Fruit fly (Drosophila melanogaster) whole organism, embryonic: Measurements from ENCODE around the gene CG4658.

ENCODE experiments used
- Asciz ChIP-seq: fragments of 200-800 bp; sonication (Bioruptor generic); optimal IDR thresholded peaks from 2 replicates; lab custom pipeline; 2017; ENCODE audit warnings: missing biosample characterization, mild to moderate bottlenecking, missing genetic modification characterization, missing genetic modification reagents
- B-H2 ChIP-seq: fragments of 200-800 bp; sonication (Bioruptor generic); optimal IDR thresholded peaks from 2 replicates; lab custom pipeline; 2018; ENCODE audit warnings: missing biosample characterization, mild to moderate bottlenecking, missing genetic modification characterization
- CG11723 ChIP-seq: fragments of 200-800 bp; sonication (Bioruptor generic); optimal IDR thresholded peaks from 2 replicates; lab custom pipeline; 2017; ENCODE audit warnings: missing biosample characterization, mild to moderate bottlenecking, missing genetic modification characterization
- CG12659 ChIP-seq: fragments of 200-800 bp; sonication (Bioruptor generic); optimal IDR thresholded peaks from 3 replicates; lab custom pipeline; 2017; ENCODE audit warnings: mild to moderate bottlenecking, missing biosample characterization, missing genetic modification reagents, missing genetic modification characterization
- CG12769 ChIP-seq: fragments of 200-800 bp; sonication (Bioruptor generic); optimal IDR thresholded peaks from 2 replicates; lab custom pipeline; 2019; ENCODE audit warnings: missing biosample characterization, mild to moderate bottlenecking, missing genetic modification characterization, moderate library complexity
- CG13424 ChIP-seq: fragments of 200-800 bp; sonication (Bioruptor generic); optimal IDR thresholded peaks from 2 replicates; lab custom pipeline; 2019; ENCODE audit warnings: missing biosample characterization, mild to moderate bottlenecking, missing genetic modification characterization, moderate library complexity
- CG15073 ChIP-seq: fragments of 200-800 bp; sonication (Bioruptor generic); optimal IDR thresholded peaks from 2 replicates; lab custom pipeline; 2016; ENCODE audit warnings: missing biosample characterization, missing genetic modification characterization
- CG15514 ChIP-seq: fragments of 200-800 bp; sonication (Bioruptor generic); optimal IDR thresholded peaks from 3 replicates; lab custom pipeline; 2017; ENCODE audit warnings: missing biosample characterization, missing genetic modification characterization, mild to moderate bottlenecking, moderate library complexity, missing genetic modification reagents
- CG15601 ChIP-seq: fragments of 200-800 bp; sonication (Bioruptor generic); optimal IDR thresholded peaks from 3 replicates; lab custom pipeline; 2019; ENCODE audit warnings: missing biosample characterization, mild to moderate bottlenecking, missing genetic modification characterization, moderate library complexity
- CG1603 ChIP-seq: fragments of 200-800 bp; sonication (Bioruptor generic); optimal IDR thresholded peaks from 2 replicates; lab custom pipeline; 2019; ENCODE audit warnings: missing biosample characterization, mild to moderate bottlenecking, missing genetic modification characterization, moderate library complexity
- CG16863 ChIP-seq: fragments of 200-800 bp; sonication (Bioruptor generic); optimal IDR thresholded peaks from 3 replicates; lab custom pipeline; 2016; ENCODE audit warnings: missing biosample characterization, missing genetic modification characterization
- CG17186 ChIP-seq: fragments of 200-800 bp; sonication (Bioruptor generic); optimal IDR thresholded peaks from 3 replicates; lab custom pipeline; 2017; ENCODE audit warnings: missing biosample characterization, missing genetic modification reagents, missing genetic modification characterization
- CG17612 ChIP-seq: fragments of 200-800 bp; sonication (Bioruptor generic); IDR thresholded peaks from 2 replicates; pipeline ENCODE4 v1.3.6; 2022; ENCODE audit warnings: missing biosample characterization, missing genetic modification characterization
- CG18011 ChIP-seq: fragments of 200-800 bp; sonication (Bioruptor generic); optimal IDR thresholded peaks from 2 replicates; lab custom pipeline; 2017; ENCODE audit warnings: missing biosample characterization, missing genetic modification characterization, mild to moderate bottlenecking, moderate library complexity, missing genotype
- CG2202 ChIP-seq: fragments of 200-800 bp; sonication (Bioruptor generic); optimal IDR thresholded peaks from 2 replicates; lab custom pipeline; 2018; ENCODE audit warnings: missing biosample characterization, mild to moderate bottlenecking, missing genetic modification characterization
- CG31388 ChIP-seq: fragments of 200-800 bp; sonication (Bioruptor generic); optimal IDR thresholded peaks from 2 replicates; lab custom pipeline; 2016; ENCODE audit warnings: missing biosample characterization, missing genetic modification characterization
- CG4328 ChIP-seq: fragments of 200-800 bp; sonication (Bioruptor generic); optimal IDR thresholded peaks from 3 replicates; lab custom pipeline; 2017; ENCODE audit warnings: missing biosample characterization, missing genetic modification reagents, missing genetic modification characterization
- CG4820 ChIP-seq: fragments of 200-800 bp; sonication (Bioruptor generic); optimal IDR thresholded peaks from 3 replicates; lab custom pipeline; 2016; ENCODE audit warnings: missing biosample characterization, missing genetic modification characterization
- CG6765 ChIP-seq: fragments of 200-800 bp; sonication (Bioruptor generic); optimal IDR thresholded peaks from 3 replicates; lab custom pipeline; 2017; ENCODE audit warnings: missing biosample characterization, mild to moderate bottlenecking, missing genetic modification characterization
- CG8944 ChIP-seq: fragments of 200-800 bp; sonication (Bioruptor generic); optimal IDR thresholded peaks from 3 replicates; lab custom pipeline; 2016; ENCODE audit warnings: missing biosample characterization, missing genetic modification characterization
- CG9876 ChIP-seq: fragments of 200-800 bp; sonication (Bioruptor generic); optimal IDR thresholded peaks from 2 replicates; lab custom pipeline; 2016; ENCODE audit warnings: missing biosample characterization, missing genetic modification characterization
- D19B ChIP-seq: fragments of 200-800 bp; sonication (Bioruptor generic); optimal IDR thresholded peaks from 2 replicates; lab custom pipeline; 2017; ENCODE audit warnings: missing biosample characterization, mild to moderate bottlenecking, missing genetic modification characterization
- Dip3 ChIP-seq: fragments of 200-800 bp; sonication (Bioruptor generic); optimal IDR thresholded peaks from 3 replicates; lab custom pipeline; 2016; ENCODE audit warnings: missing biosample characterization, missing genetic modification characterization
- Ets65A ChIP-seq: fragments of 200-800 bp; sonication (Bioruptor generic); peaks from one replicate; lab custom pipeline; 2016; ENCODE audit warnings: missing biosample characterization, missing genetic modification characterization
- Fer3 ChIP-seq: fragments of 200-800 bp; sonication (Bioruptor generic); optimal IDR thresholded peaks from 2 replicates; lab custom pipeline; 2018; ENCODE audit warnings: missing biosample characterization, mild to moderate bottlenecking, missing genetic modification characterization, moderate library complexity
- Hr78 ChIP-seq, 2 experiments: fragments of 200-800 bp in 1 of 2; fragments of >200 bp in 1 of 2; sonication (Bioruptor generic) in 1 of 2; optimal IDR thresholded peaks; 2 replicates each; lab custom pipeline; 2017 to 2019; ENCODE audit warnings: missing biosample characterization in 2 of 2, missing genetic modification characterization in 2 of 2, mild to moderate bottlenecking in 1 of 2, moderate library complexity in 1 of 2
- MBD-R2 ChIP-seq: fragments of 200-800 bp; sonication (Bioruptor generic); IDR thresholded peaks from 2 replicates; pipeline ENCODE4 v1.3.6; 2022; ENCODE audit warnings: missing biosample characterization, missing genetic modification characterization
- Oli ChIP-seq: fragments of 200-800 bp; sonication (Bioruptor generic); optimal IDR thresholded peaks from 2 replicates; lab custom pipeline; 2018; ENCODE audit warnings: missing biosample characterization, mild to moderate bottlenecking, missing genetic modification characterization, moderate library complexity
- Rx ChIP-seq: fragments of 200-800 bp; sonication (Bioruptor generic); IDR thresholded peaks from 2 replicates; pipeline ENCODE4 v1.3.6; 2022; ENCODE audit warnings: missing biosample characterization, missing genetic modification characterization
- Stat92E ChIP-seq, 3 experiments: fragments of >200 bp in 2 of 3; fragments of 200-800 bp in 1 of 3; sonication (Bioruptor generic) in 1 of 3; optimal IDR thresholded peaks; 2 replicates each; lab custom pipeline; 2017 to 2019; ENCODE audit warnings: missing biosample characterization in 3 of 3, missing genetic modification characterization in 3 of 3, mild to moderate bottlenecking in 1 of 3, moderate library complexity in 1 of 3
- bab2 ChIP-seq: fragments of 200-800 bp; sonication (Bioruptor generic); optimal IDR thresholded peaks from 2 replicates; lab custom pipeline; 2016; ENCODE audit warnings: missing biosample characterization, missing genetic modification characterization
- dmrt99B ChIP-seq: fragments of 200-800 bp; sonication (Bioruptor generic); optimal IDR thresholded peaks from 2 replicates; lab custom pipeline; 2018; ENCODE audit warnings: missing biosample characterization, mild to moderate bottlenecking, missing genetic modification characterization, moderate library complexity
- h ChIP-seq: fragments of >200 bp; optimal IDR thresholded peaks from 2 replicates; lab custom pipeline; 2017
- hkb ChIP-seq, 2 experiments: fragments of 200-800 bp in 1 of 2; fragments of >200 bp in 1 of 2; sonication (Bioruptor generic) in 1 of 2; IDR thresholded peaks in 1 of 2; optimal IDR thresholded peaks in 1 of 2; 2 replicates each; pipeline versions ENCODE4 v1.3.6 to Lab custom; 2017 to 2022; ENCODE audit warnings: missing biosample characterization in 1 of 2, missing genetic modification characterization in 1 of 2
- hth ChIP-seq: fragments of >200 bp; optimal IDR thresholded peaks from 2 replicates; lab custom pipeline; 2017; ENCODE audit warnings: inconsistent platforms
- kay ChIP-seq: fragments of 200-800 bp; sonication (Bioruptor generic); optimal IDR thresholded peaks from 2 replicates; lab custom pipeline; 2016; ENCODE audit warnings: missing biosample characterization, missing genetic modification characterization
- klu ChIP-seq: fragments of 200-800 bp; sonication (Bioruptor generic); IDR thresholded peaks from 2 replicates; pipeline ENCODE4 v1.3.6; 2022; ENCODE audit warnings: missing biosample characterization, missing genetic modification characterization
- lmd ChIP-seq: fragments of 200-800 bp; sonication (Bioruptor generic); IDR thresholded peaks from 2 replicates; pipeline ENCODE4 v1.3.6; 2022; ENCODE audit warnings: missing biosample characterization, missing genetic modification characterization
- lov ChIP-seq, 2 experiments: fragments of 200-800 bp in 1 of 2; fragments of >200 bp in 1 of 2; sonication (Bioruptor generic) in 1 of 2; IDR thresholded peaks in 1 of 2; optimal IDR thresholded peaks in 1 of 2; 2 replicates in 1 of 2; 3 replicates in 1 of 2; pipeline versions ENCODE4 v1.3.6 to Lab custom; 2017 to 2022; ENCODE audit warnings: missing biosample characterization in 1 of 2, missing genetic modification characterization in 1 of 2
- mam ChIP-seq: fragments of 200-800 bp; sonication (Bioruptor generic); optimal IDR thresholded peaks from 3 replicates; lab custom pipeline; 2016; ENCODE audit warnings: missing biosample characterization, missing genetic modification characterization
- nom ChIP-seq: fragments of 200-800 bp; sonication (Bioruptor generic); optimal IDR thresholded peaks from 2 replicates; lab custom pipeline; 2017; ENCODE audit warnings: missing biosample characterization, missing genetic modification characterization, mild to moderate bottlenecking, moderate library complexity, missing genetic modification reagents
- org-1 ChIP-seq: fragments of 200-800 bp; sonication (Bioruptor generic); optimal IDR thresholded peaks from 2 replicates; lab custom pipeline; 2017; ENCODE audit warnings: missing biosample characterization, missing genetic modification characterization
- pan ChIP-seq, 4 experiments: fragments of >200 bp in 3 of 4; fragments of 200-800 bp in 1 of 4; sonication (Bioruptor generic) in 1 of 4; optimal IDR thresholded peaks in 3 of 4; IDR thresholded peaks in 1 of 4; 2 replicates each; pipeline versions ENCODE4 v1.3.6 to Lab custom; 2017 to 2022; ENCODE audit warnings: missing biosample characterization in 2 of 4, missing genetic modification characterization in 2 of 4, mixed read lengths in 1 of 4
- peb ChIP-seq: fragments of 200-800 bp; sonication (Bioruptor generic); IDR thresholded peaks from 2 replicates; pipeline ENCODE4 v1.3.6; 2022; ENCODE audit warnings: missing biosample characterization, missing genetic modification characterization
- psq ChIP-seq: fragments of 200-800 bp; sonication (Bioruptor generic); optimal IDR thresholded peaks from 2 replicates; lab custom pipeline; 2017; ENCODE audit warnings: missing biosample characterization, missing genetic modification characterization
- pzg ChIP-seq: fragments of 200-800 bp; sonication (Bioruptor generic); optimal IDR thresholded peaks from 3 replicates; lab custom pipeline; 2018; ENCODE audit warnings: missing biosample characterization, mild to moderate bottlenecking, missing genetic modification characterization, moderate library complexity
- ranshi ChIP-seq: fragments of 200-800 bp; sonication (Bioruptor generic); IDR thresholded peaks from 2 replicates; pipeline ENCODE4 v1.3.6; 2022; ENCODE audit warnings: missing biosample characterization, missing genetic modification characterization
- sens ChIP-seq: fragments of 200-800 bp; sonication (Bioruptor generic); peaks from one replicate; lab custom pipeline; 2016; ENCODE audit warnings: missing biosample characterization, missing genetic modification characterization
- tio ChIP-seq: fragments of 200-800 bp; sonication (Bioruptor generic); optimal IDR thresholded peaks from 2 replicates; lab custom pipeline; 2017; ENCODE audit warnings: missing biosample characterization, missing genetic modification characterization, inconsistent platforms
- usp ChIP-seq: fragments of >200 bp; optimal IDR thresholded peaks from 2 replicates; lab custom pipeline; 2017; ENCODE audit warnings: missing biosample characterization, missing genetic modification characterization

The CG4658 gene

DNA sequence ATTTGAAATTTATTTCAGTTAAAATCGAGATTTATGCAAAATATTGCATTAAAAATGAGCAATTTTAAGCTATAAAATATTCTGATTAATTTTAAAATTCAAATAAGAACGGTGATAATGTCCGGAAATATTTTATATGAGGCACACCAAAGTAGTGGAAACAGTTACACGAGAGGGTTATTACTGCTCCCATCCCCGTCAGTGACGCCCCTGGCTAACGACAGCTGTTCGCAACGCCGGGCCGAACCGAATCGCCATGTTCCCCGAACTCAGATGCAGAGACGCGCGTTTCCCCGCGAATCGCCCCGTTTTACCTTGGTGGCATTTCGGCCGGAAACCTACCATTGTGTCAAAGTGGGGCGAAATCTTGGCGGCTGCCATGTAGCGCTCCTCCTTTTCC lies 45.1 kb upstream of the CG4658 start (continued):
- TF ChIP-seq lov (optimal IDR thresholded peaks at IDR 0.05; lab: Kevin White, UChicago) (no peak), lov (GFP tag; IDR thresholded peaks at IDR 0.05; lab: Robert Waterston, UW) (0 out of 3 replicates have a peak, but pooled peaks have one; percentile 10), h (lab: Kevin White, UChicago) (no peak), Oli (tag; lab: Kevin White, UChicago) (no peak), Asciz (no peak), CG2202 (tag; lab: Kevin White, UChicago) (no peak), sens (GFP tag; lab: Kevin White, UChicago) (peak; percentile 53), B-H2 (GFP tag; lab: Kevin White, UChicago) (no peak), CG17612 (GFP tag; lab: Robert Waterston, UW) (no peak), Fer3 (tag; lab: Kevin White, UChicago) (no peak), MBD-R2 (GFP tag; lab: Robert Waterston, UW) (peak; percentile 22), Hr78 (GFP tag; optimal IDR thresholded peaks at IDR 0.05; lab: Kevin White, UChicago) (no peak), usp (GFP tag; lab: Kevin White, UChicago) (no peak), CG9876 (GFP tag; lab: Kevin White, UChicago) (no peak), peb (no peak), org-1 (no peak), lmd (GFP tag; lab: Robert Waterston, UW) (peak; percentile 40; the same call in 1 of the 2 replicates), kay (GFP tag; lab: Kevin White, UChicago) (no peak), Ets65A (GFP tag; lab: Kevin White, UChicago) (no peak), D19B (GFP tag; lab: Kevin White, UChicago) (no peak), pan (optimal IDR thresholded peaks at IDR 0.05; lab: Kevin White, UChicago) (no peak), pan (GFP tag; optimal IDR thresholded peaks at IDR 0.05 in 1 of 2, IDR thresholded peaks at IDR 0.05 in 1 of 2) (peak in 1 of 2 experiments; percentile 64), CG11723 (GFP tag; lab: Kevin White, UChicago) (no peak), CG16863 (GFP tag; lab: Kevin White, UChicago) (no peak), Dip3 (GFP tag; lab: Kevin White, UChicago) (no peak), dmrt99B (tag; lab: Kevin White, UChicago) (peak; percentile 19), hth (lab: Kevin White, UChicago) (no peak), klu (GFP tag; lab: Robert Waterston, UW) (no peak), CG15601 (tag; lab: Kevin White, UChicago) (no peak), CG12659 (GFP tag; lab: Kevin White, UChicago) (peak; percentile 28), bab2 (GFP tag; lab: Kevin White, UChicago) (no peak), CG1603 (peak; percentile 8), CG18011 (no peak), CG15073 (GFP tag; lab: Kevin White, UChicago) (no peak), Stat92E (GFP tag; optimal IDR thresholded peaks at IDR 0.05; lab: Kevin White, UChicago) (no peak), CG4820 (no peak), CG6765 (no peak), CG15514 (peak; percentile 34), CG8944 (no peak), hkb (optimal IDR thresholded peaks at IDR 0.05; lab: Kevin White, UChicago) (no peak), hkb (GFP tag; IDR thresholded peaks at IDR 0.05; lab: Robert Waterston, UW) (peak; percentile 69)
- TF ChIP-seq, all 482 proteins: peak for 86

dm6 chr2L:9912570-9913260 lies 44.2 kb upstream of the CG4658 start, which contains the start of the genes Etl1 and Srp54:
Gene Etl1, minus strand, starts transcription at chr2L:9912608.
Gene Srp54, plus strand, starts transcription at chr2L:9912911.
- TF ChIP-seq MBD-R2 (GFP tag; lab: Robert Waterston, UW) (peak; percentile 60), CG17186 (GFP tag; lab: Kevin White, UChicago) (peak; percentile 68), nom (GFP tag; lab: Kevin White, UChicago) (no peak), mam (no peak), psq (GFP tag; lab: Kevin White, UChicago) (no peak), pzg (GFP tag; lab: Kevin White, UChicago) (peak; percentile 43), CG31388 (GFP tag; lab: Kevin White, UChicago) (no peak), Rx (no peak), CG12769 (tag; lab: Kevin White, UChicago) (no peak), tio (GFP tag; lab: Kevin White, UChicago) (no peak), CG4328 (GFP tag; lab: Kevin White, UChicago) (no peak), ranshi (GFP tag; lab: Robert Waterston, UW) (no peak), CG13424 (tag; lab: Kevin White, UChicago) (no peak)
